Fruit fly (Drosophila melanogaster) whole organism, embryonic: ENCODE results near the gene CG5381.
A peak's percentile ranks its signal among the peaks of the same experiment; 100 is the strongest.

ENCODE experiments used
- ATbp ChIP-seq: fragments of 200-800 bp; sonication (Bioruptor generic); optimal IDR thresholded peaks from 2 replicates; lab custom pipeline; 2017; ENCODE audit warnings: missing biosample characterization, mild to moderate bottlenecking, missing genetic modification characterization, missing genetic modification reagents
- Abd-B ChIP-seq: fragments of 200-800 bp; sonication (Bioruptor generic); optimal IDR thresholded peaks from 2 replicates; lab custom pipeline; 2018; ENCODE audit warnings: missing biosample characterization, mild to moderate bottlenecking, missing genetic modification characterization, moderate library complexity
- B-H1 ChIP-seq: fragments of 200-800 bp; sonication (Bioruptor generic); IDR thresholded peaks from 3 replicates; pipeline ENCODE4 v1.3.6; 2022; ENCODE audit warnings: missing biosample characterization, missing genetic modification characterization
- C15 ChIP-seq: fragments of 200-800 bp; sonication (Bioruptor generic); IDR thresholded peaks from 3 replicates; pipeline ENCODE4 v1.3.6; 2022; ENCODE audit warnings: missing biosample characterization, missing genetic modification characterization
- CG11723 ChIP-seq: fragments of 200-800 bp; sonication (Bioruptor generic); optimal IDR thresholded peaks from 2 replicates; lab custom pipeline; 2017; ENCODE audit warnings: missing biosample characterization, mild to moderate bottlenecking, missing genetic modification characterization
- CG13894 ChIP-seq: fragments of 200-800 bp; sonication (Bioruptor generic); optimal IDR thresholded peaks from 3 replicates; lab custom pipeline; 2018; ENCODE audit warnings: missing biosample characterization, mild to moderate bottlenecking, missing genetic modification characterization, moderate library complexity
- CG14965 ChIP-seq: fragments of 200-800 bp; sonication (Bioruptor generic); optimal IDR thresholded peaks from 2 replicates; lab custom pipeline; 2016; ENCODE audit warnings: missing biosample characterization, missing genetic modification characterization, borderline replicate concordance
- CG1603 ChIP-seq: fragments of 200-800 bp; sonication (Bioruptor generic); optimal IDR thresholded peaks from 2 replicates; lab custom pipeline; 2019; ENCODE audit warnings: missing biosample characterization, mild to moderate bottlenecking, missing genetic modification characterization, moderate library complexity
- CG18476 ChIP-seq: fragments of 200-800 bp; sonication (Bioruptor generic); optimal IDR thresholded peaks from 2 replicates; lab custom pipeline; 2016; ENCODE audit warnings: missing biosample characterization, mild to moderate bottlenecking, missing genetic modification characterization
- CG18619 ChIP-seq: fragments of 200-800 bp; sonication (Bioruptor generic); optimal IDR thresholded peaks from 3 replicates; lab custom pipeline; 2017; ENCODE audit warnings: missing biosample characterization, mild to moderate bottlenecking, missing genetic modification characterization
- CG18764 ChIP-seq: fragments of 200-800 bp; sonication (Bioruptor generic); optimal IDR thresholded peaks from 3 replicates; lab custom pipeline; 2016; ENCODE audit warnings: missing biosample characterization, missing genetic modification characterization
- CG2712 ChIP-seq: fragments of 200-800 bp; optimal IDR thresholded peaks from 3 replicates; lab custom pipeline; 2019; ENCODE audit warnings: missing biosample characterization, mild to moderate bottlenecking, missing genetic modification characterization, moderate library complexity
- CG4404 ChIP-seq: fragments of 200-800 bp; sonication (Bioruptor generic); IDR thresholded peaks from 2 replicates; pipeline ENCODE4 v1.3.6; 2022; ENCODE audit warnings: missing biosample characterization, missing genetic modification characterization
- CG4424 ChIP-seq: fragments of 200-800 bp; sonication (Bioruptor generic); optimal IDR thresholded peaks from 3 replicates; lab custom pipeline; 2016; ENCODE audit warnings: missing biosample characterization, missing genetic modification characterization
- CG6813 ChIP-seq: fragments of 200-800 bp; sonication (Bioruptor generic); optimal IDR thresholded peaks from 2 replicates; lab custom pipeline; 2017; ENCODE audit warnings: missing biosample characterization, missing genetic modification characterization, mild to moderate bottlenecking, moderate library complexity, missing genetic modification reagents
- CG7372 ChIP-seq: fragments of 200-800 bp; sonication (Bioruptor generic); IDR thresholded peaks from 2 replicates; pipeline ENCODE4 v1.3.6; 2022; ENCODE audit warnings: missing biosample characterization, missing genetic modification characterization
- CG7839 ChIP-seq: fragments of 200-800 bp; sonication (Bioruptor generic); optimal IDR thresholded peaks from 3 replicates; lab custom pipeline; 2018; ENCODE audit warnings: missing biosample characterization, mild to moderate bottlenecking, missing genetic modification characterization, moderate library complexity
- CG7987 ChIP-seq: fragments of 200-800 bp; sonication (Bioruptor generic); optimal IDR thresholded peaks from 2 replicates; lab custom pipeline; 2018; ENCODE audit warnings: missing biosample characterization, mild to moderate bottlenecking, missing genetic modification characterization, moderate library complexity
- CG8388 ChIP-seq: fragments of 200-800 bp; sonication (Bioruptor generic); optimal IDR thresholded peaks from 2 replicates; lab custom pipeline; 2019; ENCODE audit warnings: missing biosample characterization, mild to moderate bottlenecking, missing genetic modification characterization, moderate library complexity
- CG9817 ChIP-seq: fragments of 200-800 bp; sonication (Bioruptor generic); optimal IDR thresholded peaks from 2 replicates; lab custom pipeline; 2018; ENCODE audit warnings: missing biosample characterization, mild to moderate bottlenecking, missing genetic modification characterization, moderate library complexity
- CHES-1-like ChIP-seq: fragments of 200-800 bp; sonication (Bioruptor generic); optimal IDR thresholded peaks from 2 replicates; lab custom pipeline; 2016; ENCODE audit warnings: missing biosample characterization, missing genetic modification characterization
- CrebB ChIP-seq: fragments of 200-800 bp; sonication (Bioruptor generic); optimal IDR thresholded peaks from 3 replicates; lab custom pipeline; 2018; ENCODE audit warnings: missing biosample characterization, mild to moderate bottlenecking, missing genetic modification characterization
- Dref ChIP-seq: fragments of 200-800 bp; sonication (Bioruptor generic); IDR thresholded peaks from 2 replicates; pipeline ENCODE4 v1.3.6; 2022; ENCODE audit warnings: missing biosample characterization, missing genetic modification characterization
- ERR ChIP-seq: fragments of 200-800 bp; sonication (Bioruptor generic); optimal IDR thresholded peaks from 2 replicates; lab custom pipeline; 2016; ENCODE audit warnings: missing biosample characterization, missing genetic modification characterization
- Eip74EF ChIP-seq, 2 experiments: fragments of 200-800 bp in 1 of 2; fragments of >200 bp in 1 of 2; sonication (Bioruptor generic) in 1 of 2; optimal IDR thresholded peaks; 2 replicates each; lab custom pipeline; 2017 to 2019; ENCODE audit warnings: missing biosample characterization in 2 of 2, missing genetic modification characterization in 2 of 2, mild to moderate bottlenecking in 1 of 2, moderate library complexity in 1 of 2
- GATAe ChIP-seq: fragments of 200-800 bp; sonication (Bioruptor generic); conservative IDR thresholded peaks from 2 replicates; pipeline ENCODE4 v1.3.6; 2022; ENCODE audit warnings: missing biosample characterization, missing genetic modification characterization
- Hmr ChIP-seq: fragments of 200-800 bp; sonication (Bioruptor generic); optimal IDR thresholded peaks from 3 replicates; lab custom pipeline; 2017; ENCODE audit warnings: mild to moderate bottlenecking, missing biosample characterization, missing genetic modification reagents, missing genetic modification characterization
- Hmx ChIP-seq: fragments of 200-800 bp; sonication (Bioruptor generic); optimal IDR thresholded peaks from 2 replicates; lab custom pipeline; 2016; ENCODE audit warnings: missing biosample characterization, missing genetic modification characterization
- Hr78 ChIP-seq, 2 experiments: fragments of 200-800 bp in 1 of 2; fragments of >200 bp in 1 of 2; sonication (Bioruptor generic) in 1 of 2; optimal IDR thresholded peaks; 2 replicates each; lab custom pipeline; 2017 to 2019; ENCODE audit warnings: missing biosample characterization in 2 of 2, missing genetic modification characterization in 2 of 2, mild to moderate bottlenecking in 1 of 2, moderate library complexity in 1 of 2
- Hsf ChIP-seq: fragments of 200-800 bp; sonication (Bioruptor generic); optimal IDR thresholded peaks from 3 replicates; lab custom pipeline; 2016; ENCODE audit warnings: missing biosample characterization, missing genetic modification characterization
- Med ChIP-seq: fragments of 200-800 bp; sonication (Bioruptor generic); peaks from one replicate; lab custom pipeline; 2016; ENCODE audit warnings: missing biosample characterization, missing genetic modification characterization, mild to moderate bottlenecking, inconsistent platforms, moderate library complexity
- Mes4 ChIP-seq: fragments of 200-800 bp; sonication (Bioruptor generic); optimal IDR thresholded peaks from 2 replicates; lab custom pipeline; 2016; ENCODE audit warnings: missing biosample characterization, missing genetic modification characterization
- Neu2 ChIP-seq: fragments of 200-800 bp; sonication (Bioruptor generic); optimal IDR thresholded peaks from 3 replicates; lab custom pipeline; 2016; ENCODE audit warnings: missing biosample characterization, missing genetic modification characterization, borderline replicate concordance
- Rfx ChIP-seq: fragments of 200-800 bp; sonication (Bioruptor generic); IDR thresholded peaks from 2 replicates; pipeline ENCODE4 v1.3.6; 2022; ENCODE audit warnings: missing biosample characterization, missing genetic modification characterization
- TFAM ChIP-seq: fragments of 200-800 bp; sonication (Bioruptor generic); optimal IDR thresholded peaks from 2 replicates; lab custom pipeline; 2017; ENCODE audit warnings: missing biosample characterization, missing genetic modification characterization, inconsistent platforms
- ap ChIP-seq: fragments of 200-800 bp; sonication (Bioruptor generic); IDR thresholded peaks from 2 replicates; pipeline ENCODE4 v1.3.6; 2022; ENCODE audit warnings: missing biosample characterization, missing genetic modification characterization
- cas ChIP-seq: fragments of 200-800 bp; sonication (Bioruptor generic); IDR thresholded peaks from 2 replicates; pipeline ENCODE4 v1.3.6; 2022; ENCODE audit warnings: missing biosample characterization, missing genetic modification characterization
- en ChIP-seq: fragments of 200-800 bp; sonication (Bioruptor generic); optimal IDR thresholded peaks from 2 replicates; lab custom pipeline; 2016; ENCODE audit warnings: missing biosample characterization, missing genetic modification characterization
- ftz-f1 ChIP-seq: fragments of 200-800 bp; sonication (Bioruptor generic); optimal IDR thresholded peaks from 2 replicates; lab custom pipeline; 2016; ENCODE audit warnings: missing biosample characterization, missing genetic modification characterization
- gsb ChIP-seq: fragments of 200-800 bp; sonication (Bioruptor generic); IDR thresholded peaks from 2 replicates; pipeline ENCODE4 v1.3.6; 2022; ENCODE audit warnings: missing biosample characterization, missing genetic modification characterization
- hb ChIP-seq: fragments of 200-800 bp; sonication (Bioruptor generic); IDR thresholded peaks from 3 replicates; pipeline ENCODE4 v1.3.6; 2022; ENCODE audit warnings: missing biosample characterization, missing genetic modification characterization; ENCODE audit not compliant: partially characterized antibody
- ken ChIP-seq: fragments of 200-800 bp; sonication (Bioruptor generic); IDR thresholded peaks from 3 replicates; pipeline ENCODE4 v1.3.6; 2022; ENCODE audit warnings: missing biosample characterization, missing genetic modification characterization
- lola ChIP-seq, 3 experiments: fragments of >200 bp in 2 of 3; fragments of 200-800 bp in 1 of 3; sonication (Bioruptor generic) in 1 of 3; optimal IDR thresholded peaks; 2 replicates each; lab custom pipeline; 2017 to 2019; ENCODE audit warnings: missing biosample characterization in 3 of 3, missing genetic modification characterization in 3 of 3, mild to moderate bottlenecking in 1 of 3, moderate library complexity in 1 of 3
- nerfin-2 ChIP-seq: fragments of 200-800 bp; sonication (Bioruptor generic); IDR thresholded peaks from 2 replicates; pipeline ENCODE4 v1.3.6; 2022; ENCODE audit warnings: missing biosample characterization, missing genetic modification characterization; ENCODE audit not compliant: partially characterized antibody
- repo ChIP-seq: fragments of 200-800 bp; sonication (Bioruptor generic); optimal IDR thresholded peaks from 2 replicates; lab custom pipeline; 2016; ENCODE audit warnings: missing biosample characterization, missing genetic modification characterization
- sim ChIP-seq: fragments of 200-800 bp; sonication (Bioruptor generic); IDR thresholded peaks from 2 replicates; pipeline ENCODE4 v1.3.6; 2022; ENCODE audit warnings: missing biosample characterization, missing genetic modification characterization
- sr ChIP-seq: fragments of 200-800 bp; sonication (Bioruptor generic); IDR thresholded peaks from 3 replicates; pipeline ENCODE4 v1.3.6; 2022; ENCODE audit warnings: missing biosample characterization, missing genetic modification characterization
- tio ChIP-seq: fragments of 200-800 bp; sonication (Bioruptor generic); optimal IDR thresholded peaks from 2 replicates; lab custom pipeline; 2017; ENCODE audit warnings: missing biosample characterization, missing genetic modification characterization, inconsistent platforms
- ttk ChIP-seq: fragments of 200-800 bp; sonication (Bioruptor generic); IDR thresholded peaks from 2 replicates; pipeline ENCODE4 v2.1.2; 2022; ENCODE audit warnings: missing biosample characterization, missing genetic modification characterization
- yki ChIP-seq: fragments of >200 bp; optimal IDR thresholded peaks from 3 replicates; lab custom pipeline; 2018
- zfh1 ChIP-seq: fragments of 200-800 bp; sonication (Bioruptor generic); IDR thresholded peaks from 3 replicates; pipeline ENCODE4 v1.3.6; 2022; ENCODE audit warnings: missing biosample characterization, missing genetic modification characterization

Gene CG5381

dm6 chr2L:10299810-10300147 lies 23.1 kb downstream of the CG5381 start, which contains the start of gene CYLD (continued):
- no peak for TF ChIP-seq CG6813 (GFP tag; lab: Kevin White, UChicago)
- no peak for TF ChIP-seq sr (GFP tag; lab: Robert Waterston, UW)
- TF ChIP-seq CG7839 (tag; lab: Kevin White, UChicago) = peak; percentile 80
- peak; percentile 61; the same call in 1 of the 3 replicates for TF ChIP-seq B-H1 (GFP tag; lab: Robert Waterston, UW)
- TF ChIP-seq ATbp (GFP tag; lab: Kevin White, UChicago) = peak; percentile 7
- peak; percentile 74; the same call in 1 of the 2 replicates for TF ChIP-seq Rfx (GFP tag; lab: Robert Waterston, UW)
- TF ChIP-seq CG18764 (GFP tag; lab: Kevin White, UChicago) = peak; percentile 42
- TF ChIP-seq CG7987 (GFP tag; lab: Kevin White, UChicago) = no peak
- TF ChIP-seq zfh1 (GFP tag; lab: Robert Waterston, UW) = peak; percentile 81
- no peak for TF ChIP-seq CG14965
- TF ChIP-seq nerfin-2 (GFP tag; lab: Robert Waterston, UW) = no peak
- peak; percentile 85 for TF ChIP-seq CG2712 (tag; lab: Kevin White, UChicago)
- no peak for TF ChIP-seq gsb
- TF ChIP-seq CG13894 (tag; lab: Kevin White, UChicago) = peak; percentile 58
- peak; percentile 58 for TF ChIP-seq Hsf
- no peak for TF ChIP-seq repo (GFP tag; lab: Kevin White, UChicago)
- no peak for TF ChIP-seq yki (lab: Kevin White, UChicago)
- peak; percentile 32 for TF ChIP-seq CG18476 (GFP tag; lab: Kevin White, UChicago)
- TF ChIP-seq en (GFP tag; lab: Kevin White, UChicago) = no peak
- no peak for TF ChIP-seq CG9817 (tag; lab: Kevin White, UChicago)
- no peak for TF ChIP-seq ERR (GFP tag; lab: Kevin White, UChicago)
- TF ChIP-seq cas (GFP tag; lab: Robert Waterston, UW) = no peak
- TF ChIP-seq GATAe (GFP tag; lab: Robert Waterston, UW) = no peak
- peak; percentile 27 for TF ChIP-seq CHES-1-like (GFP tag; lab: Kevin White, UChicago)
- no peak for TF ChIP-seq Mes4
- TF ChIP-seq ttk (GFP tag; lab: Robert Waterston, UW) = no peak
- TF ChIP-seq CG18619 = peak; percentile 35
- no peak for TF ChIP-seq C15 (GFP tag; lab: Robert Waterston, UW)
- TF ChIP-seq Hmx (GFP tag; lab: Kevin White, UChicago) = peak; percentile 32
- TF ChIP-seq CG1603 (tag; lab: Kevin White, UChicago) = peak; percentile 76
- no peak for TF ChIP-seq CG4404 (GFP tag; lab: Robert Waterston, UW)
- no peak for TF ChIP-seq TFAM (GFP tag; lab: Kevin White, UChicago)
- TF ChIP-seq CG11723 (GFP tag; lab: Kevin White, UChicago) = no peak
- TF ChIP-seq CrebB (tag; lab: Kevin White, UChicago) = no peak
- TF ChIP-seq Hr78 (GFP tag; optimal IDR thresholded peaks at IDR 0.05; lab: Kevin White, UChicago) = no peak
- peak; percentile 71 for TF ChIP-seq CG4424
- no peak; the same call in 2 of the 3 replicates for TF ChIP-seq ken (GFP tag; lab: Robert Waterston, UW)
- no peak for TF ChIP-seq Neu2 (GFP tag; lab: Kevin White, UChicago)
- peak; percentile 76 for TF ChIP-seq CG8388 (GFP tag; lab: Kevin White, UChicago)
- no peak for TF ChIP-seq Hmr (GFP tag; lab: Kevin White, UChicago)
- TF ChIP-seq Abd-B (GFP tag; lab: Kevin White, UChicago) = no peak
- TF ChIP-seq ftz-f1 (GFP tag; lab: Kevin White, UChicago) = no peak
- peak in 1 of 2 experiments; percentile 64 for TF ChIP-seq Eip74EF (GFP tag; optimal IDR thresholded peaks at IDR 0.05; lab: Kevin White, UChicago)
- no peak for TF ChIP-seq CG7372 (GFP tag; lab: Robert Waterston, UW)
- TF ChIP-seq sim = no peak
- TF ChIP-seq lola (GFP tag; optimal IDR thresholded peaks at IDR 0.05; lab: Kevin White, UChicago) = peak in 1 of 3 experiments; percentile 56
- peak; percentile 83 for TF ChIP-seq Med
- peak; percentile 56 for TF ChIP-seq tio (GFP tag; lab: Kevin White, UChicago)
- TF ChIP-seq ap = no peak; the same call in 1 of the 2 replicates
- TF ChIP-seq hb (GFP tag; lab: Robert Waterston, UW) = no peak
- peak; percentile 65 for TF ChIP-seq Dref
